Worm (Caenorhabditis elegans): ENCODE measurements around the gene F20B6.5.
"Not testable (repeated sequence)": the region's sequence is repeated elsewhere in the genome, so short reads cannot be mapped to it uniquely, and the experiment has no call there.

DNA sequence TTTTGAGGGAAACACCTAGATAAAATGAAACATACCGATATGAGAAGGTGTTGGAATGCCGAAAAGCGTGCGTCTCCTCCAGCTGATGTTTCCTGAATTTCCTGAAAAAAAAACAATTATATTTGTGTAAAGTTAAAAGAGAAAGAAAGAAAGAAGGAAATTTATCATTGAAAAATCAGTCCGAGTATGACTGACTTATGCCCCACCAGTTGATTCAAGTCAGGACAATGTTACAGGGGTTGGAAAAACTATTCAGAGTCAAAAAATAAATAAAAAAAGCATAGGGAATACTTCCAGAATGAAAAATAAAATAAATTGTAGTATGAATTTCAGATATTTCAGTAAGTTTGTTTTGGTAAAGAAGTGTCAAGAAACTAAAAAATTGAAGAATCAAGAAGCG lies 7.7 kb upstream of the F20B6.5 start, which contains the start of gene F20B6.9:
- TF ChIP-seq F13C5.2 (tag; optimal IDR thresholded peaks at IDR 0.05); sea-1 (GFP tag; conservative IDR thresholded peaks at IDR 0.05); ama-1 (optimal IDR thresholded peaks at IDR 0.05); hmg-4 (GFP tag; optimal IDR thresholded peaks at IDR 0.05); hnd-1 (tag; optimal IDR thresholded peaks at IDR 0.05); ceh-13 (GFP tag; optimal IDR thresholded peaks at IDR 0.05); flt-1 (GFP tag; IDR thresholded peaks at IDR 0.05); ceh-36 (tag; optimal IDR thresholded peaks at IDR 0.05); scrt-1 (GFP tag; IDR thresholded peaks at IDR 0.05); tbx-37 (GFP tag; conservative IDR thresholded peaks at IDR 0.05); B0310.2 (tag; optimal IDR thresholded peaks at IDR 0.05): not testable (repeated sequence)
